Worm (Caenorhabditis elegans) whole organism, early embryonic: ENCODE data around the gene M142.5.

Experiments
- F13C5.2 ChIP-seq: sonication (generic microtip); optimal IDR thresholded peaks from 2 replicates; lab custom pipeline; 2017; ENCODE audit warnings: mild to moderate bottlenecking, missing genetic modification characterization, inconsistent platforms, missing compliant biosample characterization
- aly-1 ChIP-seq: sonication (generic microtip); optimal IDR thresholded peaks from 2 replicates; lab custom pipeline; 2016; ENCODE audit warnings: missing genetic modification characterization, missing compliant biosample characterization
- ama-1 ChIP-seq: fragments of 150-350 bp; optimal IDR thresholded peaks from 2 replicates; lab custom pipeline; 2014
- ceh-13 ChIP-seq: fragments of 200-800 bp; sonication (Bioruptor generic); optimal IDR thresholded peaks from 2 replicates; lab custom pipeline; 2018; ENCODE audit warnings: mild to moderate bottlenecking, missing genetic modification characterization, missing compliant biosample characterization
- flt-1 ChIP-seq: fragments of 200-800 bp; sonication (Bioruptor generic); IDR thresholded peaks from 2 replicates; pipeline ENCODE4 v1.3.6; 2022; ENCODE audit warnings: missing genetic modification characterization, missing compliant biosample characterization
- hmbx-1 ChIP-seq: sonication (generic microtip); optimal IDR thresholded peaks from 2 replicates; lab custom pipeline; 2016; ENCODE audit warnings: mild to moderate bottlenecking, missing genetic modification characterization, missing compliant biosample characterization
- hmg-4 ChIP-seq: fragments of 200-800 bp; sonication (Bioruptor generic); optimal IDR thresholded peaks from 2 replicates; lab custom pipeline; 2018; ENCODE audit warnings: mild to moderate bottlenecking, missing genetic modification characterization, missing compliant biosample characterization
- hnd-1 ChIP-seq: sonication (generic microtip); optimal IDR thresholded peaks from 2 replicates; lab custom pipeline; 2016; ENCODE audit warnings: missing genetic modification characterization, missing compliant biosample characterization
- pes-1 ChIP-seq: fragments of 200-800 bp; sonication (Bioruptor generic); IDR thresholded peaks from 2 replicates; pipeline ENCODE4 v1.3.6; 2022; ENCODE audit warnings: missing genetic modification reagents, missing genetic modification characterization, missing compliant biosample characterization
- scrt-1 ChIP-seq: fragments of 200-800 bp; sonication (Bioruptor generic); IDR thresholded peaks from 2 replicates; pipeline ENCODE4 v1.3.6; 2022; ENCODE audit warnings: missing genetic modification characterization, missing compliant biosample characterization
- sea-1 ChIP-seq: fragments of 200-800 bp; sonication (Bioruptor generic); conservative IDR thresholded peaks from 2 replicates; pipeline ENCODE4 v1.3.6; 2022; ENCODE audit warnings: missing genetic modification characterization, missing compliant biosample characterization
- tbx-11 ChIP-seq: fragments of 200-800 bp; sonication (Bioruptor generic); IDR thresholded peaks from 2 replicates; pipeline ENCODE4 v1.3.6; 2022; ENCODE audit warnings: missing genetic modification characterization, missing compliant biosample characterization
- tbx-37 ChIP-seq: fragments of 200-800 bp; sonication (Bioruptor generic); conservative IDR thresholded peaks from 2 replicates; pipeline ENCODE4 v1.3.6; 2022; ENCODE audit warnings: missing genetic modification reagents, missing genetic modification characterization, missing compliant biosample characterization
- tra-4 ChIP-seq: sonication (generic microtip); optimal IDR thresholded peaks from 2 replicates; lab custom pipeline; 2017; ENCODE audit warnings: missing genetic modification characterization, missing compliant biosample characterization

ce11 chrIII:10951713-10952112, 20.7 kb downstream of the M142.5 start:
- TF ChIP-seq ceh-13 (GFP tag; lab: Kevin White, UChicago) (no peak), F13C5.2 (no peak), ama-1 (lab: Kevin White, UChicago) (no peak), hmbx-1 (tag; lab: Kevin White, UChicago) (no peak), hmg-4 (GFP tag; lab: Kevin White, UChicago) (no peak), sea-1 (no peak), tbx-37 (GFP tag; lab: Robert Waterston, UW) (no peak), flt-1 (no peak), tra-4 (tag; lab: Kevin White, UChicago) (no peak), pes-1 (GFP tag; lab: Robert Waterston, UW) (no peak), scrt-1 (GFP tag; lab: Robert Waterston, UW) (no peak), hnd-1 (tag; lab: Kevin White, UChicago) (no peak), aly-1 (tag; lab: Kevin White, UChicago) (no peak), tbx-11 (GFP tag; lab: Robert Waterston, UW) (no peak)
